Worm (Caenorhabditis elegans): Measurements from ENCODE around the gene Y82E9BL.3.

DNA sequence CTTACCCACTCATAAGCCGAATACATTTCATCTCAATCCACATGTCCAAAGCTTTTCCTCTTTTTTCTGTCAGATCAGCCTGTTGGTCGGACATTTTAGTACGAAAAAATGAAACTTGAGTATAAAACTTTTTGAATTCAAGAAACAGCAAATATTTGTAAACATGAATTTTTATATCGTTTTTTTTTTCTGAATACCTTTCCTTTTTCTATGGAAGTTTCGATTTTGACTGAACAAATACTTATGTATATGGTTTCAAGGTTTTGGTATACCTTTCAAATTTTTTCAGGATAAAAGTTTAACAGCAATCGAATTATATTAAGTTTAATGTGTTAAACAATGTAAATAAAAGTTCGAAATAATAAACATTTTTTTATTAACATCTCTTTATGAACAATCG, 10.4 kb downstream of the Y82E9BL.3 start, which contains the start of gene fbxa-5:
- TF ChIP-seq aly-2 (tag; optimal IDR thresholded peaks at IDR 0.05) = no peak
- TF ChIP-seq ztf-11 (tag; optimal IDR thresholded peaks at IDR 0.05) = no peak
- TF ChIP-seq R02D3.7 (tag; optimal IDR thresholded peaks at IDR 0.05) = no peak
- no peak for TF ChIP-seq ztf-4 (tag; optimal IDR thresholded peaks at IDR 0.05)
- no peak for TF ChIP-seq nhr-11 (tag; optimal IDR thresholded peaks at IDR 0.05)
- no peak for TF ChIP-seq lin-13 (GFP tag; optimal IDR thresholded peaks at IDR 0.05)
- TF ChIP-seq zag-1 (tag; optimal IDR thresholded peaks at IDR 0.05) = no peak
- no peak for TF ChIP-seq skn-1 (tag; optimal IDR thresholded peaks at IDR 0.05)
- TF ChIP-seq unc-62 (GFP tag; optimal IDR thresholded peaks at IDR 0.05) = no peak
- TF ChIP-seq blmp-1 (tag; optimal IDR thresholded peaks at IDR 0.05; ENCODE audit: insufficient read depth) = no peak
- no peak for TF ChIP-seq egl-27 (tag; optimal IDR thresholded peaks at IDR 0.05)
- no peak for TF ChIP-seq ceh-82 (tag; optimal IDR thresholded peaks at IDR 0.05)
- no peak for TF ChIP-seq ama-1 (optimal IDR thresholded peaks at IDR 0.05)
- TF ChIP-seq ZK546.5 (tag; optimal IDR thresholded peaks at IDR 0.05) = no peak

Measured in whole organism, L2 larva.